Worm (Caenorhabditis elegans) whole organism, late embryonic: ENCODE data around the gene dyf-6.

Source experiments
- C08G9.2 ChIP-seq: sonication (generic microtip); optimal IDR thresholded peaks from 2 replicates; lab custom pipeline; 2016; ENCODE audit warnings: mild to moderate bottlenecking, missing genetic modification characterization, moderate library complexity, missing compliant biosample characterization
- C38D4.7 ChIP-seq: fragments of 200-800 bp; sonication (Bioruptor generic); optimal IDR thresholded peaks from 2 replicates; lab custom pipeline; 2018; ENCODE audit warnings: mild to moderate bottlenecking, missing genetic modification characterization, moderate library complexity, missing compliant biosample characterization
- ahr-1 ChIP-seq: sonication (generic microtip); optimal IDR thresholded peaks from 2 replicates; lab custom pipeline; 2016; ENCODE audit warnings: missing genetic modification characterization, missing compliant biosample characterization
- ama-1 ChIP-seq: fragments of 150-350 bp; optimal IDR thresholded peaks from 2 replicates; lab custom pipeline; 2014
- ceh-14 ChIP-seq: sonication (generic microtip); optimal IDR thresholded peaks from 2 replicates; lab custom pipeline; 2016; ENCODE audit warnings: missing genotype, missing genetic modification characterization, missing compliant biosample characterization
- ceh-31 ChIP-seq: sonication (generic microtip); optimal IDR thresholded peaks from 2 replicates; lab custom pipeline; 2016; ENCODE audit warnings: missing genetic modification characterization, missing compliant biosample characterization
- ceh-48 ChIP-seq: sonication (generic microtip); optimal IDR thresholded peaks from 2 replicates; lab custom pipeline; 2016; ENCODE audit warnings: missing genetic modification characterization, inconsistent platforms, missing compliant biosample characterization
- dmd-4 ChIP-seq: sonication (generic microtip); optimal IDR thresholded peaks from 2 replicates; lab custom pipeline; 2016; ENCODE audit warnings: borderline replicate concordance, missing genetic modification characterization, missing compliant biosample characterization
- elt-2 ChIP-seq: sonication (generic microtip); optimal IDR thresholded peaks from 2 replicates; lab custom pipeline; 2016; ENCODE audit warnings: missing genetic modification reagents, missing genetic modification characterization, missing compliant biosample characterization
- elt-4 ChIP-seq: sonication (generic microtip); optimal IDR thresholded peaks from 2 replicates; lab custom pipeline; 2016; ENCODE audit warnings: missing genetic modification characterization, missing compliant biosample characterization
- ets-4 ChIP-seq: sonication (generic microtip); optimal IDR thresholded peaks from 2 replicates; lab custom pipeline; 2016; ENCODE audit warnings: missing genetic modification characterization, missing compliant biosample characterization
- eyg-1 ChIP-seq: sonication (generic microtip); optimal IDR thresholded peaks from 2 replicates; lab custom pipeline; 2016; ENCODE audit warnings: missing genotype, missing genetic modification characterization, missing compliant biosample characterization
- gmeb-2 ChIP-seq: sonication (generic microtip); optimal IDR thresholded peaks from 2 replicates; lab custom pipeline; 2016; ENCODE audit warnings: missing genetic modification characterization, inconsistent platforms, missing compliant biosample characterization
- hlh-30 ChIP-seq: sonication (generic microtip); optimal IDR thresholded peaks from 2 replicates; lab custom pipeline; 2017; ENCODE audit warnings: antibody characterized with exemption, missing genetic modification characterization, missing compliant biosample characterization; ENCODE audit not compliant: insufficient read depth
- hlh-6 ChIP-seq: sonication (generic microtip); optimal IDR thresholded peaks from 2 replicates; lab custom pipeline; 2016; ENCODE audit warnings: missing genotype, missing genetic modification characterization, missing compliant biosample characterization
- npax-4 ChIP-seq: sonication (generic microtip); optimal IDR thresholded peaks from 2 replicates; lab custom pipeline; 2016; ENCODE audit warnings: missing genetic modification characterization, missing compliant biosample characterization
- odd-2 ChIP-seq: sonication (generic microtip); optimal IDR thresholded peaks from 2 replicates; lab custom pipeline; 2017; ENCODE audit warnings: antibody characterized with exemption, mild to moderate bottlenecking, missing genetic modification characterization, missing compliant biosample characterization
- pax-1 ChIP-seq: fragments of 150-350 bp; optimal IDR thresholded peaks from 2 replicates; lab custom pipeline; 2014; ENCODE audit warnings: missing biosample characterization, missing genetic modification characterization
- pqm-1 ChIP-seq: sonication (generic microtip); optimal IDR thresholded peaks from 2 replicates; lab custom pipeline; 2016; ENCODE audit warnings: missing genetic modification characterization, missing compliant biosample characterization
- sdc-2 ChIP-seq: sonication (generic microtip); optimal IDR thresholded peaks from 2 replicates; lab custom pipeline; 2016; ENCODE audit warnings: missing genotype, missing genetic modification characterization, missing compliant biosample characterization
- sox-2 ChIP-seq: fragments of 200-800 bp; sonication (Bioruptor generic); IDR thresholded peaks from 2 replicates; pipeline ENCODE4 v1.3.6; 2022; ENCODE audit warnings: missing genetic modification reagents, missing genetic modification characterization, missing compliant biosample characterization
- syd-9 ChIP-seq: sonication (generic microtip); optimal IDR thresholded peaks from 2 replicates; lab custom pipeline; 2016; ENCODE audit warnings: mild to moderate bottlenecking, missing genetic modification characterization, moderate library complexity, missing compliant biosample characterization
- unc-3 ChIP-seq, 2 experiments: fragments of 200-800 bp in 1 of 2; sonication (Bioruptor generic) in 1 of 2; sonication (generic microtip) in 1 of 2; conservative IDR thresholded peaks in 1 of 2; optimal IDR thresholded peaks in 1 of 2; 2 replicates each; pipeline versions ENCODE4 v1.3.6 to Lab custom; 2016 to 2022; ENCODE audit warnings: missing compliant biosample characterization in 2 of 2, missing genetic modification characterization in 2 of 2, missing genetic modification reagents in 1 of 2
- unc-55 ChIP-seq: sonication (generic microtip); optimal IDR thresholded peaks from 2 replicates; lab custom pipeline; 2017; ENCODE audit warnings: missing biosample characterization, missing genetic modification reagents, missing genetic modification characterization
- ztf-16 ChIP-seq: sonication (generic microtip); optimal IDR thresholded peaks from 2 replicates; lab custom pipeline; 2017; ENCODE audit warnings: missing genetic modification characterization, missing compliant biosample characterization

The dyf-6 gene

DNA sequence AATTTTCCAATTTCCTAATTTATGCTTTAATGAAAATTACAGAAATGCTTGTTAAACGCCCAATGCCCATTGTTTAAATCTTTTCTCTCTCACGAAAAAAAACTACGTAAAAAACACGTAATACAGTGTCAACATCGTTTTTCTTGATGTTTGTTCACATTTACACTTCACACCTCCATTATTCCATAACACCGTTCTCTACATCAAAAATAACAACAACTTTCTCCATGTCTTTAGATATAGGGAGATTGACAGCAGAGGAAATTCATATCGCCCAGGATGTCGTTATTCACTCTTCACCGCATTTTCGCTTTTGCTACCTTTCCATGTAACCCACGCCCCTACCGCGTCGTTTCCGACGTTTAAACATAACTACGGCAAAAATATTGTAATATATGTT is 28.2 kb downstream of the dyf-6 start, which contains the start of gene efhc-1:
TSS of gene efhc-1 (plus strand) at position 301 of the 400 bp plus-strand sequence.
- TF ChIP-seq eyg-1 (tag; lab: Kevin White, UChicago) (no peak), ets-4 (tag; lab: Kevin White, UChicago) (no peak), pqm-1 (no peak), dmd-4 (tag; lab: Kevin White, UChicago) (no peak), odd-2 (tag; lab: Kevin White, UChicago) (no peak), hlh-6 (no peak), C08G9.2 (tag; lab: Kevin White, UChicago) (no peak), gmeb-2 (no peak)
- TF ChIP-seq, all 69 proteins: peak for 0

DNA sequence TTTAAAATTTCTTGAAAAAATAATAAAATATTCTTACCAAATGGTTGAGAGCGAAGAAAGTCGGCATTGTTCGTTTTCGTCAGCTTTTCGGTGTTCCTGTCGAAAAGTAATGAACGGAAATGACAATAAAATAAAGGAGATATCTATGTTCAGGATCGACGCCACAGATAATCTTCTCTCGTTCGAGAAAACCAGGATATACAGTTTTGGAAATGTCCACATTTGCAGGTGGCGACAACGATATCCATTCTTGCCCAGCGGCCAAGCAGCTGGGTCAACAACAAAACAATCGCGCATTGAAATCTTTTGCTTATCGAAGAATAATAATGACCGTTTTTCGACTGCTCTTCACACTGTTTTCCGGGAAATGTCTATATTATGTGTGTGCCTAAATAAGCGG is 30.7 kb downstream of the dyf-6 start, which contains the start of gene R07E3.7:
TSS of gene R07E3.7 (minus strand) at position 101 of the 400 bp plus-strand sequence.
- no peak for TF ChIP-seq ama-1
- no peak for TF ChIP-seq npax-4 (tag; lab: Kevin White, UChicago)

DNA sequence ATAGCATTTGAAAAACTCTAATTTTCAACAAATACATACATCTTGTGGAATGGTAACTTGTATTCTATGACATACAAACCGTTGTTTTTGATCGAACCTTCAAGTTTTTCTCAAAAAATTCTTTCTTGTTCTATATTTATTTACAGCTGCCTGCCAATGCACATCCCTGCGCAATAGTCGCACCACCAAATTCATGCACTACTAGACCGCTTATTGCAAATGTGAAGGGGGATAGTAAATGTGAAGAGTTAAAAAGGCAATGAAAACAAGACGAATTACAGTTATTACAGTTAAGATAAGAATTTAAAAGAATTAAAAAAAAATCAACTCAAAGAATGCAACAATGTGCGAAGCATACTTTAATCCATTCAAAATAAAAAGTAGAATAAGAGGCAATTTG is 32.5 kb downstream of the dyf-6 start:
- TF ChIP-seq sdc-2 (tag; lab: Kevin White, UChicago) (peak; percentile 92), ceh-48 (tag; lab: Kevin White, UChicago) (no peak), odd-2 (tag; lab: Kevin White, UChicago) (no peak)

DNA sequence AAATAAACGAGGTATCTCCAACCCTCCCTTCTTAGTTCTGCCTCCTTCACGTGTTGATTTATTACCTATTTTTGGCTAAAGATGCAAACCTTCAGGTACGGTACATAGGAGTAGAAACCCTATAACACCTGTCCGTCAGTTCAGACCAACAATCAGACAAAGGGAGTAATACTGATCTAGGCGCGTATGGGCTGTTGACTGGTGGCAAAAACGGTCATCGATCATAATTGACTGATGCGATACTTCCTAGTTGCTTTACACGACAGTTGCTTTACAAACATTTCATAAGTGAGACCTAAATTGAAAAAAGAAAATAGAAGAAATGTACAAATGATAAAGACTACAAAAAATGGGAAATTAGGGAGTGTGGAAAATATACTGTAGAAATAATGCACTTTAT is 36.2 kb downstream of the dyf-6 start:
- TF ChIP-seq C38D4.7 (GFP tag; lab: Kevin White, UChicago) (no peak), ceh-14 (tag; lab: Kevin White, UChicago) (no peak)

DNA sequence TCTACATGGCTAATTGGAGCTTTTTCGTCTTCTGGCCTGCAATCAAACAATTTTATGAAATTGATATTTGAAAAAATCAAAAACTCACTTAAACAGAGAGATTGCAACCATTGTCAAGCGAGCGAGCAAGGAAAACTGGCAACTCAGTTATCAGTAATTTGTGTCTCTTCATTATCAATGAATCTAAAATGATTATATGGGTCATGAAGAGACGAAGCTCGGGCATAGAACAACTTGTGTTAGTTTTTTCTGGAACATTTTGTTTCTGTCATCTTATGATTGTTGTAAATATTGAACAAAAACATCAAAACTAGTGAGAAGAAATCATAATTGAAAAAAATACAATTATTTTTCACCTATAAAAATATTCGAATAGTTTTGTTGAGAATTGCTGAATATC is 45.3 kb downstream of the dyf-6 start, which contains the start of gene R07E3.1:
TSS of gene R07E3.1 (minus strand) at position 176 of the 400 bp plus-strand sequence.
- peak; percentile 67 for TF ChIP-seq elt-2 (tag; lab: Kevin White, UChicago)
- no peak for TF ChIP-seq pax-1 (tag; lab: Kevin White, UChicago)

DNA sequence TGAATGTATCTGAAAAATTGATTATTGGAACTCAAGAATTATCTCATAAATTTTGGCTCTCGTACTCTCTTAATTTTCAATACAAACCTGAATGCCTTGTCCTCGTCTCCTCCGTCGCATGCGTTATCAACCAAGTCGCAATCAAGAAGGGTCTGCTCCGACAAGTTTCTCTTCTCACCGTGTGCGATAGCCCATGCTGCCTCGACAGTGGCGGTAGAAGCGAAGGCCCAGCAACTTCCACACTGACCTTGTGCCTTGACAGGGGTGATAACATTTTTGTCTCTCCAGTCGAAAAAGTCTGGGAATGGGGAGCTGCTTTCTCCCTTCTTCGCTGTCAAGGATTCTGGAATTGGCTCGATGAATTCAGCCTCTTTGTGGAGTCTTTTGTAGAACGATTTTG is 46.3 kb downstream of the dyf-6 start:
- TF ChIP-seq sox-2 (GFP tag; lab: Robert Waterston, UW) = no peak
- peak; percentile 54 for TF ChIP-seq elt-2 (tag; lab: Kevin White, UChicago)

DNA sequence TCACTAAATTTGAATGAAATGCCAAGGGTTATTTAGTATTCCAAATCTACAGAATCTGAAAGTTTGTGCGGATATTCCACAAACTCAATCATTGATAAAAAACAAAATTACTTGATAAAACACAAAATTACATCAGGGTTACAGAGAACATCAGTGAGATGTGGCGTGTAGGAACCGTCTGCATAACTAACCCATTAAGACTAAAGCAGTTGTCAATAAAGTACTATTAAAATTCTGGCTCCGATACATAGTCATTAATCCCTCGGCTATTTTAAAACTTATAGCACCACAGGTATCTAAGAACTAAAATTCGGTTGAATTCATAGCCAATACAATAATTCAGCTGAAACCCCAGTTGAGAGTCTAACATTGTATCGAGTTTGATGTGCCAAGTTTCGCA is 47.5 kb downstream of the dyf-6 start:
- TF ChIP-seq unc-55 (GFP tag; lab: Kevin White, UChicago) (no peak), unc-3 (GFP tag; conservative IDR thresholded peaks at IDR 0.05; lab: Robert Waterston, UW) (no peak), unc-3 (tag; optimal IDR thresholded peaks at IDR 0.05; lab: Kevin White, UChicago) (no peak)

DNA sequence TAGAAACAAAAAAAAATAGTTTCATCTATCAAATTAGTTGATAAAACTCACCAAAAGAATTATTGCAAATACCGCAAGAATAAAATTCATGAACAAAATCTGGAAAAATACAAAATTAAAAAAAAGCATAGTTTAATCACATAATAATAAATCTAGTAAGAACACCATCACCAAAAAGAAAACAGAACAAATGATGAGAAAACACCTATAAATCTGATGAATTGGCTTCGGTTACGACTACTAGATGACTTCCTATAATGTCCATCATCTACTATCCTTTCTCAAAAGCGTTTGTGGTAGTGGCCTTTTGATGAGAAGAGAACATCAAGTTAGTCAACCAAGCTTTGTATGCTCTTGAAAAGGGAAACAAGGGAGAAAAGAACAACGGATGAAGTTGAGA is 48.2 kb downstream of the dyf-6 start, which contains the start of gene cut-5:
TSS of gene cut-5 (minus strand) at position 101 of the 400 bp plus-strand sequence.
- TF ChIP-seq ceh-31 (no peak), ahr-1 (tag; lab: Kevin White, UChicago) (no peak), hlh-30 (tag; lab: Kevin White, UChicago) (no peak)

- peak; percentile 14 for TF ChIP-seq syd-9 (tag; lab: Kevin White, UChicago)
- TF ChIP-seq elt-4 (tag; lab: Kevin White, UChicago) = peak; percentile 57
- no peak for TF ChIP-seq ztf-16 (tag; lab: Kevin White, UChicago)
- 0 out of 2 replicates have a peak, but pooled peaks have one; percentile 17 for TF ChIP-seq unc-3 (GFP tag; conservative IDR thresholded peaks at IDR 0.05; lab: Robert Waterston, UW)
- TF ChIP-seq unc-3 (tag; optimal IDR thresholded peaks at IDR 0.05; lab: Kevin White, UChicago) = no peak
Measured at ce11 chrX:10336592-10336991, 49.7 kb downstream of the dyf-6 start.
